Fruit fly (Drosophila melanogaster) whole organism, embryonic: ENCODE results near the gene Mdh1.

ENCODE experiments used
- Awh ChIP-seq: fragments of 200-800 bp; sonication (Bioruptor generic); IDR thresholded peaks from 2 replicates; pipeline ENCODE4, ENCODE4 v1.3.6; 2022; ENCODE audit warnings: missing biosample characterization, missing genetic modification characterization
- Blimp-1 ChIP-seq: fragments of 200-800 bp; sonication (Bioruptor generic); optimal IDR thresholded peaks from 3 replicates; lab custom pipeline; 2018; ENCODE audit warnings: missing biosample characterization, missing genetic modification characterization, mild to moderate bottlenecking, moderate library complexity, missing genetic modification reagents
- CG10274 ChIP-seq: fragments of 200-800 bp; sonication (Bioruptor generic); optimal IDR thresholded peaks from 3 replicates; lab custom pipeline; 2017; ENCODE audit warnings: missing biosample characterization, mild to moderate bottlenecking, missing genetic modification characterization
- CG10321 ChIP-seq: fragments of 200-800 bp; sonication (Bioruptor generic); IDR thresholded peaks from 2 replicates; pipeline ENCODE4 v1.3.6; 2022; ENCODE audit warnings: missing biosample characterization, missing genetic modification characterization
- CG11093 ChIP-seq: fragments of 200-800 bp; sonication (Bioruptor generic); IDR thresholded peaks from 3 replicates; pipeline ENCODE4 v1.3.6; 2022; ENCODE audit warnings: missing biosample characterization, missing genetic modification characterization
- CG11247 ChIP-seq: fragments of 200-800 bp; sonication (Bioruptor generic); IDR thresholded peaks from 2 replicates; pipeline ENCODE4 v1.3.6; 2022; ENCODE audit warnings: missing biosample characterization, missing genetic modification characterization
- CG12299 ChIP-seq: fragments of 200-800 bp; sonication (Bioruptor generic); optimal IDR thresholded peaks from 2 replicates; lab custom pipeline; 2018; ENCODE audit warnings: missing biosample characterization, mild to moderate bottlenecking, missing genetic modification characterization
- CG13775 ChIP-seq: fragments of 200-800 bp; sonication (Bioruptor generic); optimal IDR thresholded peaks from 3 replicates; lab custom pipeline; 2017; ENCODE audit warnings: missing biosample characterization, mild to moderate bottlenecking, missing genetic modification characterization
- CG2678 ChIP-seq: fragments of 200-800 bp; sonication (Bioruptor generic); optimal IDR thresholded peaks from 3 replicates; lab custom pipeline; 2019; ENCODE audit warnings: missing biosample characterization, mild to moderate bottlenecking, missing genetic modification characterization, moderate library complexity
- CG2712 ChIP-seq: fragments of 200-800 bp; optimal IDR thresholded peaks from 3 replicates; lab custom pipeline; 2019; ENCODE audit warnings: missing biosample characterization, mild to moderate bottlenecking, missing genetic modification characterization, moderate library complexity
- CG2889 ChIP-seq: fragments of 200-800 bp; sonication (Bioruptor generic); IDR thresholded peaks from 3 replicates; pipeline ENCODE4 v1.3.6; 2022; ENCODE audit warnings: missing biosample characterization, missing genetic modification characterization
- CG30403 ChIP-seq: fragments of 200-800 bp; sonication (Bioruptor generic); optimal IDR thresholded peaks from 3 replicates; lab custom pipeline; 2016; ENCODE audit warnings: missing biosample characterization, missing genetic modification characterization
- CG31365 ChIP-seq: fragments of 200-800 bp; sonication (Bioruptor generic); optimal IDR thresholded peaks from 2 replicates; lab custom pipeline; 2018; ENCODE audit warnings: missing biosample characterization, mild to moderate bottlenecking, missing genetic modification characterization
- CG6272 ChIP-seq: fragments of 200-800 bp; sonication (Bioruptor generic); IDR thresholded peaks from 2 replicates; pipeline ENCODE4 v1.3.6; 2022; ENCODE audit warnings: missing biosample characterization, missing genetic modification characterization
- CG7271 ChIP-seq: fragments of 200-800 bp; sonication (Bioruptor generic); optimal IDR thresholded peaks from 2 replicates; lab custom pipeline; 2018; ENCODE audit warnings: missing biosample characterization, mild to moderate bottlenecking, missing genetic modification characterization, moderate library complexity
- CHES-1-like ChIP-seq: fragments of 200-800 bp; sonication (Bioruptor generic); optimal IDR thresholded peaks from 2 replicates; lab custom pipeline; 2016; ENCODE audit warnings: missing biosample characterization, missing genetic modification characterization
- Chrac-16 ChIP-seq: fragments of 200-800 bp; sonication (Bioruptor generic); optimal IDR thresholded peaks from 3 replicates; lab custom pipeline; 2016; ENCODE audit warnings: missing biosample characterization, missing genetic modification characterization
- D ChIP-seq, 2 experiments: fragments of 200-800 bp in 1 of 2; fragments of >200 bp in 1 of 2; sonication (Bioruptor generic) in 1 of 2; optimal IDR thresholded peaks; 2 replicates in 1 of 2; 3 replicates in 1 of 2; lab custom pipeline; 2017; ENCODE audit warnings: mild to moderate bottlenecking in 1 of 2, missing biosample characterization in 1 of 2, missing genetic modification characterization in 1 of 2, missing genetic modification reagents in 1 of 2
- Dbx ChIP-seq: fragments of 200-800 bp; sonication (Bioruptor generic); IDR thresholded peaks from 3 replicates; pipeline ENCODE4 v1.3.6; 2022; ENCODE audit warnings: missing biosample characterization, missing genetic modification characterization
- Gug ChIP-seq: fragments of 200-800 bp; sonication (Bioruptor generic); IDR thresholded peaks from 4 replicates; pipeline ENCODE4 v1.3.6; 2022; ENCODE audit warnings: missing biosample characterization, missing genetic modification characterization
- HHEX ChIP-seq: fragments of 200-800 bp; sonication (Bioruptor generic); optimal IDR thresholded peaks from 3 replicates; lab custom pipeline; 2017; ENCODE audit warnings: missing biosample characterization, mild to moderate bottlenecking, missing genetic modification characterization, missing genetic modification reagents
- Med ChIP-seq: fragments of 200-800 bp; sonication (Bioruptor generic); peaks from one replicate; lab custom pipeline; 2016; ENCODE audit warnings: missing biosample characterization, missing genetic modification characterization, mild to moderate bottlenecking, inconsistent platforms, moderate library complexity
- Mrtf ChIP-seq: fragments of 200-800 bp; sonication (Bioruptor generic); IDR thresholded peaks from 3 replicates; pipeline ENCODE4 v1.3.6; 2022; ENCODE audit warnings: missing biosample characterization, missing genetic modification characterization
- Nf-YC ChIP-seq: fragments of 200-800 bp; optimal IDR thresholded peaks from 3 replicates; lab custom pipeline; 2019; ENCODE audit warnings: missing biosample characterization, mild to moderate bottlenecking, missing genetic modification characterization, moderate library complexity
- Optix ChIP-seq: fragments of 200-800 bp; sonication (Bioruptor generic); IDR thresholded peaks from 3 replicates; pipeline ENCODE4 v1.3.6; 2022; ENCODE audit warnings: missing biosample characterization, missing genetic modification characterization
- Stat92E ChIP-seq, 3 experiments: fragments of >200 bp in 2 of 3; fragments of 200-800 bp in 1 of 3; sonication (Bioruptor generic) in 1 of 3; optimal IDR thresholded peaks; 2 replicates each; lab custom pipeline; 2017 to 2019; ENCODE audit warnings: missing biosample characterization in 3 of 3, missing genetic modification characterization in 3 of 3, mild to moderate bottlenecking in 1 of 3, moderate library complexity in 1 of 3
- Xrp1 ChIP-seq: fragments of 200-800 bp; sonication (Bioruptor generic); IDR thresholded peaks from 2 replicates; pipeline ENCODE4 v1.3.6; 2022; ENCODE audit warnings: missing biosample characterization, missing genetic modification characterization
- aop ChIP-seq: fragments of 200-800 bp; sonication (Bioruptor generic); IDR thresholded peaks from 2 replicates; pipeline ENCODE4 v1.3.6; 2022; ENCODE audit warnings: missing biosample characterization, missing genetic modification characterization
- ash1 ChIP-seq: fragments of 200-800 bp; sonication (Bioruptor generic); optimal IDR thresholded peaks from 2 replicates; lab custom pipeline; 2018; ENCODE audit warnings: missing biosample characterization, mild to moderate bottlenecking, missing genetic modification characterization
- bab2 ChIP-seq: fragments of 200-800 bp; sonication (Bioruptor generic); optimal IDR thresholded peaks from 2 replicates; lab custom pipeline; 2016; ENCODE audit warnings: missing biosample characterization, missing genetic modification characterization
- chinmo ChIP-seq: fragments of 200-800 bp; sonication (Bioruptor generic); IDR thresholded peaks from 4 replicates; pipeline ENCODE4 v1.3.6; 2022; ENCODE audit warnings: missing biosample characterization, missing genetic modification characterization; ENCODE audit not compliant: partially characterized antibody
- chm ChIP-seq: fragments of 200-800 bp; sonication (Bioruptor generic); IDR thresholded peaks from 2 replicates; pipeline ENCODE4 v1.3.6; 2022; ENCODE audit warnings: missing biosample characterization, missing genetic modification characterization
- chn ChIP-seq: fragments of 200-800 bp; sonication (Bioruptor generic); optimal IDR thresholded peaks from 2 replicates; lab custom pipeline; 2016; ENCODE audit warnings: missing biosample characterization, missing genetic modification characterization
- dati ChIP-seq: fragments of 200-800 bp; sonication (Bioruptor generic); IDR thresholded peaks from 2 replicates; pipeline ENCODE4 v1.3.6; 2022; ENCODE audit warnings: missing biosample characterization, missing genetic modification characterization
- ems ChIP-seq: fragments of 200-800 bp; sonication (Bioruptor generic); optimal IDR thresholded peaks from 3 replicates; lab custom pipeline; 2016; ENCODE audit warnings: missing biosample characterization, missing genetic modification characterization
- gem ChIP-seq: fragments of 200-800 bp; sonication (Bioruptor generic); optimal IDR thresholded peaks from 2 replicates; lab custom pipeline; 2019; ENCODE audit warnings: missing biosample characterization, mild to moderate bottlenecking, missing genetic modification characterization, moderate library complexity
- gt ChIP-seq: fragments of 200-800 bp; sonication (Bioruptor generic); IDR thresholded peaks from 2 replicates; pipeline ENCODE4 v1.3.6; 2022; ENCODE audit warnings: missing biosample characterization, missing genetic modification characterization
- nom ChIP-seq: fragments of 200-800 bp; sonication (Bioruptor generic); optimal IDR thresholded peaks from 2 replicates; lab custom pipeline; 2017; ENCODE audit warnings: missing biosample characterization, missing genetic modification characterization, mild to moderate bottlenecking, moderate library complexity, missing genetic modification reagents
- oc ChIP-seq: fragments of 200-800 bp; sonication (Bioruptor generic); optimal IDR thresholded peaks from 2 replicates; lab custom pipeline; 2018; ENCODE audit warnings: missing biosample characterization, mild to moderate bottlenecking, missing genetic modification characterization, moderate library complexity
- org-1 ChIP-seq: fragments of 200-800 bp; sonication (Bioruptor generic); optimal IDR thresholded peaks from 2 replicates; lab custom pipeline; 2017; ENCODE audit warnings: missing biosample characterization, missing genetic modification characterization
- otp ChIP-seq: fragments of 200-800 bp; sonication (Bioruptor generic); IDR thresholded peaks from 3 replicates; pipeline ENCODE4, ENCODE4 v1.3.6; 2022; ENCODE audit warnings: missing biosample characterization, missing genetic modification characterization
- pita ChIP-seq: fragments of 200-800 bp; sonication (Bioruptor generic); optimal IDR thresholded peaks from 2 replicates; lab custom pipeline; 2017; ENCODE audit warnings: missing biosample characterization, mild to moderate bottlenecking, missing genetic modification characterization
- scrt ChIP-seq: fragments of 200-800 bp; sonication (Bioruptor generic); optimal IDR thresholded peaks from 2 replicates; lab custom pipeline; 2018; ENCODE audit warnings: missing biosample characterization, mild to moderate bottlenecking, missing genetic modification characterization, moderate library complexity
- sisA ChIP-seq: fragments of 200-800 bp; sonication (Bioruptor generic); IDR thresholded peaks from 2 replicates; pipeline ENCODE4 v1.3.6; 2022; ENCODE audit warnings: missing biosample characterization, missing genetic modification characterization
- sob ChIP-seq: fragments of 200-800 bp; sonication (Bioruptor generic); IDR thresholded peaks from 2 replicates; pipeline ENCODE4 v1.3.6; 2022; ENCODE audit warnings: missing biosample characterization, missing genetic modification characterization
- stwl ChIP-seq: fragments of 200-800 bp; sonication (Bioruptor generic); optimal IDR thresholded peaks from 3 replicates; lab custom pipeline; 2018; ENCODE audit warnings: missing biosample characterization, mild to moderate bottlenecking, missing genetic modification characterization, moderate library complexity
- ttk ChIP-seq: fragments of 200-800 bp; sonication (Bioruptor generic); IDR thresholded peaks from 2 replicates; pipeline ENCODE4 v2.1.2; 2022; ENCODE audit warnings: missing biosample characterization, missing genetic modification characterization
- tx ChIP-seq: fragments of 200-800 bp; sonication (Bioruptor generic); optimal IDR thresholded peaks from 2 replicates; lab custom pipeline; 2016; ENCODE audit warnings: missing biosample characterization, missing genetic modification characterization
- yki ChIP-seq: fragments of >200 bp; optimal IDR thresholded peaks from 3 replicates; lab custom pipeline; 2018

The Mdh1 gene

dm6 chr2L:10375464-10376236 lies 20.5 kb downstream of the Mdh1 start, which contains the start of the genes CG33303 and dpr19 (continued):
- no peak for TF ChIP-seq tx (GFP tag; lab: Kevin White, UChicago)
- no peak for TF ChIP-seq dati (GFP tag; lab: Robert Waterston, UW)
- no peak for TF ChIP-seq Mrtf (GFP tag; lab: Robert Waterston, UW)
- TF ChIP-seq yki (lab: Kevin White, UChicago) = no peak
- no peak for TF ChIP-seq chn (GFP tag; lab: Kevin White, UChicago)
- TF ChIP-seq ttk (GFP tag; lab: Robert Waterston, UW) = no peak; the same call in 1 of the 2 replicates
- 0 out of 4 replicates have a peak, but pooled peaks have one; percentile 41 for TF ChIP-seq chinmo (GFP tag; lab: Robert Waterston, UW)
- peak; percentile 59 for TF ChIP-seq scrt (GFP tag; lab: Kevin White, UChicago)
- TF ChIP-seq CG30403 (GFP tag; lab: Kevin White, UChicago) = peak; percentile 64
- peak; percentile 81 for TF ChIP-seq CG12299 (tag; lab: Kevin White, UChicago)
- TF ChIP-seq CG10274 (GFP tag; lab: Kevin White, UChicago) = no peak
- TF ChIP-seq CG6272 (GFP tag; lab: Robert Waterston, UW) = no peak
- TF ChIP-seq HHEX = peak; percentile 71
- no peak for TF ChIP-seq Optix (GFP tag; lab: Robert Waterston, UW)
- no peak for TF ChIP-seq org-1
- no peak for TF ChIP-seq Stat92E (GFP tag; optimal IDR thresholded peaks at IDR 0.05; lab: Kevin White, UChicago)
- peak; percentile 92 for TF ChIP-seq CG2712
- no peak for TF ChIP-seq D (optimal IDR thresholded peaks at IDR 0.05; lab: Kevin White, UChicago)
- peak; percentile 49 for TF ChIP-seq D (GFP tag; optimal IDR thresholded peaks at IDR 0.05; lab: Kevin White, UChicago)
- TF ChIP-seq sob (GFP tag; lab: Robert Waterston, UW) = peak; percentile 29; the same call in 1 of the 2 replicates
- peak; percentile 76 for TF ChIP-seq Xrp1 (GFP tag; lab: Robert Waterston, UW)
- TF ChIP-seq CG11247 (GFP tag; lab: Robert Waterston, UW) = 0 out of 2 replicates have a peak, but pooled peaks have one; percentile 29
- no peak for TF ChIP-seq Blimp-1 (GFP tag; lab: Kevin White, UChicago)
- no peak for TF ChIP-seq CG31365 (tag; lab: Kevin White, UChicago)
- peak; percentile 79 for TF ChIP-seq Nf-YC (tag; lab: Kevin White, UChicago)
- no peak for TF ChIP-seq CG11093 (GFP tag; lab: Robert Waterston, UW)
- TF ChIP-seq CG2678 = peak; percentile 90
- peak; percentile 32 for TF ChIP-seq nom (GFP tag; lab: Kevin White, UChicago)
- TF ChIP-seq aop (GFP tag; lab: Robert Waterston, UW) = no peak
- peak; percentile 65; the same call in 2 of the 3 replicates for TF ChIP-seq Dbx (GFP tag; lab: Robert Waterston, UW)
- peak; percentile 49; the same call in 1 of the 2 replicates for TF ChIP-seq CG10321
- no peak for TF ChIP-seq oc (tag; lab: Kevin White, UChicago)
- TF ChIP-seq gt (GFP tag; lab: Robert Waterston, UW) = no peak
- TF ChIP-seq stwl (tag; lab: Kevin White, UChicago) = peak; percentile 45
- TF ChIP-seq Gug (GFP tag; lab: Robert Waterston, UW) = no peak
- TF ChIP-seq Chrac-16 = peak; percentile 38
- TF ChIP-seq sisA = 0 out of 2 replicates have a peak, but pooled peaks have one; percentile 27
- no peak for TF ChIP-seq bab2 (GFP tag; lab: Kevin White, UChicago)
- peak; percentile 71 for TF ChIP-seq CG13775 (GFP tag; lab: Kevin White, UChicago)
- no peak for TF ChIP-seq ash1 (GFP tag; lab: Kevin White, UChicago)
- TF ChIP-seq ems (GFP tag; lab: Kevin White, UChicago) = no peak
- TF ChIP-seq Awh (GFP tag; lab: Robert Waterston, UW) = peak; percentile 73
- TF ChIP-seq gem (tag; lab: Kevin White, UChicago) = peak; percentile 92
- no peak for TF ChIP-seq CG2889 (GFP tag; lab: Robert Waterston, UW)
- no peak; the same call in 1 of the 2 replicates for TF ChIP-seq chm (GFP tag; lab: Robert Waterston, UW)
- no peak for TF ChIP-seq otp (GFP tag; lab: Robert Waterston, UW)
- no peak for TF ChIP-seq pita (GFP tag; lab: Kevin White, UChicago)
- no peak for TF ChIP-seq CHES-1-like
- TF ChIP-seq Med (GFP tag; lab: Kevin White, UChicago) = peak; percentile 68
- TF ChIP-seq CG7271 (tag; lab: Kevin White, UChicago) = peak; percentile 73
